Fruit fly (Drosophila melanogaster) whole organism: ENCODE data around the gene CG13063.

ENCODE experiments used
- CG8478 ChIP-seq: fragments of >200 bp; optimal IDR thresholded peaks from 2 replicates; lab custom pipeline; 2018; ENCODE audit warnings: inconsistent platforms
- Dll ChIP-seq: fragments of >200 bp; optimal IDR thresholded peaks from 2 replicates; lab custom pipeline; 2017
- EcR ChIP-seq, 2 experiments: fragments of >200 bp; optimal IDR thresholded peaks; 2 replicates each; lab custom pipeline; 2017; ENCODE audit warnings: missing biosample characterization in 2 of 2, missing genetic modification characterization in 2 of 2, missing genetic modification reagents in 2 of 2
- pan ChIP-seq: fragments of >200 bp; optimal IDR thresholded peaks from 2 replicates; lab custom pipeline; 2017
- psq ChIP-seq: fragments of >200 bp; optimal IDR thresholded peaks from 2 replicates; lab custom pipeline; 2017
- usp ChIP-seq: fragments of >200 bp; optimal IDR thresholded peaks from 2 replicates; lab custom pipeline; 2017; ENCODE audit warnings: missing biosample characterization, missing genetic modification characterization, mixed read lengths

CG13063 gene

DNA sequence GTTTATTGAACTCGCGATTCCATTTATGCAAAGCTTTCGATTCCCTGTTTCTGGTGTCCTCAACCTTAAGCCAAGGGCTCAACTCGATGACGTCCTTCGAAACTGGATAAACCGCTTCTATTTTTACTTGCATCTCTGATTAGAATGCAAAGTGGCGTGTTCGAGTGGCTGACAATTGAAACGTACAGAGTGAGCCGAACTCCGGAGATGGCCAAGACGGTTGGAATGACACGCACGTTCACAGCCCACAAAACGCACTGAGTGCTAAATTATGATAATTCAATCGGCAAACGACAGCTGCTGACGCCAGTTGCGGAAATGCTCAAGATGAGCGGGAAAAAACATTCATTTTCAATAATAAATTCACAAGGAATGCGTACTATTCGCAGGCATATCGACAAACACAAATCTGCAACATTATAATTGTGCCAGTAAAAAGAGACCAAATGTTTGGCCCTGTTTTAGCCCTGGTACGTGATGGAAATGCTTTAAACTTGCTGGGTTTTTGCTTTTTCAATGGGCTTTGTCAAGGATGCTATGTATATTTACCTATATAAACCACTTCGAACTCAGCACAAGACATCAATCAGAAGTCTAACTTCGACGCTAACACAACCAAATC is 34.0 kb upstream of the CG13063 start, which contains the start of gene CG13066:
Gene CG13066 (plus strand): TSS at position 572 of the 622 bp plus-strand sequence.
- TF ChIP-seq pan (lab: Kevin White, UChicago) (no peak), CG8478 (lab: Kevin White, UChicago) (no peak), usp (no peak), EcR (GFP tag; optimal IDR thresholded peaks at IDR 0.05; lab: Kevin White, UChicago) (no peak), Dll (lab: Kevin White, UChicago) (no peak), psq (no peak)

DNA sequence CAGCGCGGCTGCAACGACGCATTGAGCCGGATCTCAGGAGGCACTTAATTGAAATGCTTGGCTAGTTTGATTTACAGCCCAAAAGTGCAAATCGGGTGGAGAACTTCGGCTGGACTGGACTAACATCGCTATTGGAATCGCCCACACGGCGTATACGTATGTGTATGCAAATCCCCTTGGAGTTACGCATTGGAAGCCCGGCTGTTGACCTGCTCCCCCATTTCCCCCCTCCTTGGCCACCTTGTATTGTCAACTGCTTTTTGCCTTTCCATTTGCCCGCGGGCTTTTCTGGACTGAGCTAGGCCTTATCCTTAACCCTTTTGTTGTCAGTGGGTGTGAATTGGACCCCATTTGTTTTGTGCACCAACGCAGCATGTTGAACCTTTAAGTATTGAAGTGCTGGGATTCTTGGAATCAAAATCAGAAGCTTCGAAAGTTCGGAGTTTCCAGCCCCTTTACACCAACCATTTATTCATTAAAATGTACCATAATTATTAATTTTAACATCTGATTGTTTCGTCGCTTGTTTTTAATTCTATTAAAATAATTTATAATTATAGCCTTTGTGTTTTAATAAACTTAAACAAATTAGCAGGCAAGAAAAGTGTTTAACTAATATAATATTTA is 30.9 kb upstream of the CG13063 start:
- TF ChIP-seq psq = no peak
- no peak for TF ChIP-seq pan (lab: Kevin White, UChicago)
- no peak for TF ChIP-seq Dll (lab: Kevin White, UChicago)
- no peak for TF ChIP-seq CG8478 (lab: Kevin White, UChicago)
- TF ChIP-seq usp = no peak
- TF ChIP-seq EcR (GFP tag; optimal IDR thresholded peaks at IDR 0.05; lab: Kevin White, UChicago) = peak in 1 of 2 experiments; percentile 71

DNA sequence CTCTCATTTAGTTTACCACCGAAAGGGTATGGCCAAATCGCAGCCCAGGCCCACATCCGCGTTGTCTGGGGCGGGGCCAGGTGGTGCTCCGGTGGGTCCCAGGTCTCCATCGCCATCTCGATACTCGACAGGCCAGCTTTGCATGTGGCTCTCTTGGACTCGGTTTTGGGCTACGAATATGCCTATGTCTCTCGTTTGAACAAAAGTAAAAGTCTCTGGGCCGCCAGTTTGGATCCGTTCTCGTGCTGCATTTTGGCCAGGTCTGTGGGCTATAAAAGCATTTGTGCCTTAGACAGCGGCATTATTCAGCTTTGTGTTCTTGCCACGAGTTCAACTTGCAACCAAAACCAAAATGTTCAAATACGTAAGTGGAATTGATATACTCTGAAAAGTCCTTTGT is 29.3 kb upstream of the CG13063 start, which contains the start of gene CG13065:
Gene CG13065 (plus strand): TSS at position 301 of the 400 bp plus-strand sequence.
- TF ChIP-seq EcR (GFP tag; optimal IDR thresholded peaks at IDR 0.05; lab: Kevin White, UChicago) (no peak), Dll (lab: Kevin White, UChicago) (no peak), usp (no peak), pan (lab: Kevin White, UChicago) (no peak), CG8478 (lab: Kevin White, UChicago) (no peak), psq (no peak)

DNA sequence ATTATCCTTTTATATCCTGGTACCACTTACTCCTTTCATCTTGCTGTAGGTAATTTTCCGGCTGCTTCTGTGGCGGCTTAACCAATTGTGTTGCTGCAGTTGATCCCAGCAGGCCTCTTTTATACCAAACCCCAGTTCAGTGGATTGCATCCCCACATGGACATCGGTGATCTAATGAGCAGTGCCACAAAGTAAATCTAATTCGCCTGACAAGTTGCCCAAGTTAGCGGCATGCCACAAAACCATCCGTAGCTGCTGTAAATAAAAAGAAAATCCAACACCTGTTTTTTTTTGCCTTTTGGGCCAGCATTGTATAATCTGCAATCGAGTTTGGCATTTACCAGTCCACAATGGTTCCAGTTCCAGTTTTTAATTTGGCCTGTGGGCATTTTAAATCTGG is 27.2 kb upstream of the CG13063 start, which contains the start of gene CG13050:
Gene CG13050 (minus strand): TSS at position 101 of the 400 bp plus-strand sequence.
- TF ChIP-seq psq (no peak), pan (lab: Kevin White, UChicago) (no peak), EcR (GFP tag; optimal IDR thresholded peaks at IDR 0.05; lab: Kevin White, UChicago) (no peak), Dll (lab: Kevin White, UChicago) (no peak), usp (no peak), CG8478 (lab: Kevin White, UChicago) (no peak)

DNA sequence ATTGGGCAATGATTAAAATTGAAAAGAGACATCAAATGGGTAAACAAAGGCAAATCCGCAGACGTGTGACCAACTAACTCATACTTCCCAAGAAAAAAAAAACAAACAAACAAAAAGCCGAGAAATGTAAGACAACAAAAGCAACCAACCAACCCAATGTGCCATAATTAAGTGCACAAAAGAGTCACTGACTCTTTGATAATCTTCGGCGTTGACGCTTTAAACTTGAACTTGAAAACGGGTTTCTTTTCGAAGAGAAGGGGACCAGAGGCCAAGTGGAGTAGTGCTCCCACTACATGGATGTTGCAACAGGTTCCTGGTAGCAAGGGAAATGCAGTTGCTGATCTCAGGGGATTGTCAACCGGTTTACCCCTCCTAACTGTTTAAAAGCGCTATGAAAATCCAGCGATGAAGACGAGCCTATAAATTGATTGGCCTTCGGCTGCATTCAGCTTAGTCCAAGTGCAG is 26.4 kb upstream of the CG13063 start, which contains the start of gene CG13064:
Gene CG13064 (plus strand): TSS at position 418 of the 468 bp plus-strand sequence.
- TF ChIP-seq EcR (GFP tag; optimal IDR thresholded peaks at IDR 0.05; lab: Kevin White, UChicago) = peak in 1 of 2 experiments; percentile 54
- TF ChIP-seq Dll (lab: Kevin White, UChicago) = no peak
- TF ChIP-seq pan (lab: Kevin White, UChicago) = no peak

DNA sequence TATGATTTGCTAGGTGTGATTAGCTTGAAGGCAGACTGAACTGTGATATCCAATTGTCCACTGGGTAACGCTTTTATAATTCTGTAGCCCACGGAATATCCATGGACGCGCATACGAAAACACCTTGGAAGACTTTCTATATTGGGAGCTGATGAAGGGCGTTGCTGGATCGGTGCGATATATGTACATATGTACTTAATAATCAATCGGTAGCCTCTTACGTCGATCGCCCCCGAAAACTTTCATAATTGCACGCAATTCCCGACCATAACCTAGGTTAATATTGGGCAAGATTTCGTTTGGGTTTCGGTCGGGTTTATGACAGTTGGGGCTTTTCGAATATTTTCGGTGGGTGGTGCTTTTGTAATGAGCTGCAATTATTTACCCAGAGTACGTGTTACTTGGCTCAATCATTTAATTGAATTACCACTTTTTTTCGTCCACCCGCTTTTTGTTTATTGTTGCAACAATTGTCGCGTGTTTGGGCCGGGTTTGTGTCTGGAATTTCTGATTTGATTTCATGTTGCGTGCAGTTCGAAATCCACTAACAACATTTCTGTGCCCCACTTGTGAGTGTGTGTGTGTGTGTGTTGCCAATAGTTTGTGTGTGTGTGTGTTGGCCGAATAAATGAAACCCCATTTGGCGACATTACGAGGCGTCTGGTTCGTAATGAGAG is 24.4 kb upstream of the CG13063 start, which contains the start of gene CG13049:
Gene CG13049 (minus strand): TSS at position 51 of the 677 bp plus-strand sequence.
- TF ChIP-seq psq = no peak

DNA sequence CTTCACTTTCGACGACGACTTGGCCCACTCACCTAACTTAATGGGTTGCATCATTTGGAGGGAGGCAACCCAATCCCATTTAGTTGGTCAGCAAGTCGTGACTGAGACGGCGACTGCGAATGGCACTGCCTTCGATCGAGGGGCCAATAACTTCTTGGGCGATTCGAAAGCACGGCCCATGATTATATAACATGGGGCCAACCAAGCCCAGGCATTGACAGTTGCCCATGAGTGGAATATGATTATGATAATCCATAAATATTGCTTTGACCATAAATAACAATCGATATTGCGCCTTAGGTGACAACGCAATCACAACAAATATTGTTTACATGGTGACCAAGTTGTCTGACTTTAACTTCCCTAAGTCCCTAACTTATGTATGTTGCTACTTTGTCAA is 22.6 kb upstream of the CG13063 start, which contains the start of gene CG13048:
Gene CG13048 (minus strand): TSS at position 101 of the 400 bp plus-strand sequence.
- TF ChIP-seq Dll (lab: Kevin White, UChicago) (no peak), pan (lab: Kevin White, UChicago) (no peak), EcR (GFP tag; optimal IDR thresholded peaks at IDR 0.05; lab: Kevin White, UChicago) (no peak), psq (no peak), usp (no peak), CG8478 (lab: Kevin White, UChicago) (no peak)

DNA sequence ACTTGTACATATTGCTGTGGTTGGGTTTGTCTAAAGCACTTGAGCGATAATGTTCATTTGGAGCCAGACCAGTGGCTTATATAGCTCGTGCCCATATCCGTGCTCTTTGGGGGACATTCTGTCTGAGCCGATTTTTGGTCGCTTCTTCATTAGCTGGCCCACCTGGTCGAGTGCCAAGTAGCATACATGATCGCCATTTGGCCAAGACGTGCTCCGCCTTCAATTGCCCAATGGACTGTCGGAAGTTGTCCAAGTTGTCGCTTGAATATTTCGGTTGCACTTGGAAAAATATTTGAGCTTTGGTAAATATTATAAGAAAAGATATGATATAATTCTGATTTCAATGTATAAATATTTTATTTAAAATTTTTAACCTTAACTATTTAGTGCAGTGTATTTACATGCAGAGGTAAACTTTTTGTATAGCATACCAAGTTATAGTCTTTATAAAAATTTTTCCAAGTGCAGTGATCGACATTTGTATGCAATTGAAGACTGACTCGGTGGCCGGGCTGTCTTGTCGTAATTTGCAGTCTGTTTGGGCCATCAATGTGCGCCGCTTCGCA is 21.0 kb upstream of the CG13063 start, which contains the start of gene CG13047:
Gene CG13047 (minus strand): TSS at position 51 of the 566 bp plus-strand sequence.
- TF ChIP-seq psq = no peak
- TF ChIP-seq usp = no peak
- no peak for TF ChIP-seq EcR (GFP tag; optimal IDR thresholded peaks at IDR 0.05; lab: Kevin White, UChicago)
- no peak for TF ChIP-seq CG8478 (lab: Kevin White, UChicago)
- no peak for TF ChIP-seq Dll (lab: Kevin White, UChicago)
- no peak for TF ChIP-seq pan (lab: Kevin White, UChicago)

DNA sequence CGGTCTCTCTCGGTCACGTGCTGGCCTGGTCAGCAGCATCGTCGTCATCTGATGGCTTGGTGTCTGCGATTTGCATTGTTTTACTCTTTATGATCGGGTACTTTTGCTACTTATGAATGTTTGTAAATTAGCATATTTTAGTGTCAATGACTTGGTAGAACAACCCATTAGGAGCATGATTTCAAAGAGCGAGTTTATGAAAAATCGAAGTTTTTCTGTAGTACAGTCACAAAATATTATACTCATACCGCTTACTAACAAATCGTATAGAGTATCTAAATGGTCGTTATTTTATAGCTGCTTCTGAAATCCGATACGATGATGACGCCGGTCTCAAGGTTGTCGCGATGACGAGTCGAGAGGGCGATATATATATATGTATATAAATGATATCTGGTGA is 20.1 kb upstream of the CG13063 start:
- TF ChIP-seq EcR (GFP tag; optimal IDR thresholded peaks at IDR 0.05; lab: Kevin White, UChicago) = no peak
- no peak for TF ChIP-seq pan (lab: Kevin White, UChicago)
- no peak for TF ChIP-seq psq
- TF ChIP-seq usp = no peak
- TF ChIP-seq Dll (lab: Kevin White, UChicago) = no peak
- no peak for TF ChIP-seq CG8478 (lab: Kevin White, UChicago)

DNA sequence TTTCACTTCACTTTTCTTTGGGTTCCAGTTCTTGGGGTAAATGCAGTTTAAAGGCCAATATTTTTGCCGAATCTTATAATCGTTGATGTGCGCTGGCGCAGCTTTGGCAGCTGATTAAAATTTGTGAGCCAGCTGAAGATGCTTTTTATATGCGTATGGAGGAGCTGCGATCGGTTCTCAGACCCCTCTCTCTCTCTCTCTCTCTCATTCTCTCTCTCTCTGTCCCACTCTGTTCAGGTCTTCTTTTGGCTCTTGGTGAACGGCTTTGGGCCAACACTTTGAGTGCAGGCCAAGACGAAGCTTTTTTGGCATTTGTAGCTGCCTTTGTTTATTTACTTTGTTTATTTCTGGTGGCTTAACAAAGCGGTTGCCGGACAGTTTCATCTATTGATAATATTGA is 18.1 kb upstream of the CG13063 start, which contains the start of gene CG13046:
Gene CG13046 (minus strand): TSS at position 101 of the 400 bp plus-strand sequence.
- TF ChIP-seq EcR (GFP tag; optimal IDR thresholded peaks at IDR 0.05; lab: Kevin White, UChicago) = no peak
- no peak for TF ChIP-seq Dll (lab: Kevin White, UChicago)
- no peak for TF ChIP-seq psq
- TF ChIP-seq CG8478 (lab: Kevin White, UChicago) = no peak
- no peak for TF ChIP-seq pan (lab: Kevin White, UChicago)
- no peak for TF ChIP-seq usp

DNA sequence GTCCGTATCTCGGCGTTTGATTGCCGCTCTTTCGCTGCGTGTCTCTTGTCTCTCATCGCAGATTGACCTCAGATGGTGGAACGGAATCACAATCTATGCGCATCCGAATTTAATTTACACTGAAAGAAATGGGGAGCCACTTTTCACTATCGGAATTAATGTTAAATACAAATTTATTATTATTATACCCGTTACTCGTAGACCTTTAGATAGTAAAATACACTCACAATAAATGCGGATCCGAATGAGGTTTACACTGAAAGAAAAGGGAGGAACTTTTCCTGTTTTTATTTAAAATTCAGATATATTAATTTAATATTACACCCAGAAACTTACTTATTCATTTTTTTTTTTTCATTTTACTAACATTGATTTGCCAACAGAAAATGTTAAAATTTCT is 17.3 kb upstream of the CG13063 start:
- TF ChIP-seq psq (no peak), Dll (lab: Kevin White, UChicago) (no peak), usp (no peak), EcR (GFP tag; optimal IDR thresholded peaks at IDR 0.05; lab: Kevin White, UChicago) (no peak), pan (lab: Kevin White, UChicago) (no peak), CG8478 (lab: Kevin White, UChicago) (no peak)
